Fruit fly (Drosophila melanogaster): Measurements from ENCODE around the gene baz.

The baz gene

DNA sequence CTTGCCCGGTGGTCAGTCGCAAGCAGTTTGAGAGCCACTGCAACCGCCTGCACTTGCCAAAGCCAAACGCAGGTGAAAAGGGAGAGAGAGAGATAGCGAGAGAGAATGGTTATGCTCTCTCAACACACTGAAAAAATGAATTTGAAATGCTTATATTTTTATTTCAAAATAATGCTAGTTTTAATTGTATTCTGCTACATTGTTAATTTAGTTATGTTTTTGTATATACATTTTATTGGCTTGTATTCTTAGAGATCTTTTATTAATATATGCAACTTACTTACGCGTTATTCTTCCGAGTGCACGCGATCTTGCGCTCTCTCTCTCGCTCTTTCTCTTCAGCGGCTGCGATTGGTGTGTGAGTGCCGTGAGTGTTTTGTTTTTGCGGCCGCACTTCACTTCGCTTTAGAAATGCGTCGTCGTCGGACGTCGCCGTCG is 18.7 kb downstream of the baz start (continued):
- TF ChIP-seq CG1603 (tag; optimal IDR thresholded peaks at IDR 0.05) = peak; percentile 96
- TF ChIP-seq CG13123 (GFP tag; optimal IDR thresholded peaks at IDR 0.05) = no peak
- peak; percentile 19 for TF ChIP-seq Nf-YB (GFP tag; optimal IDR thresholded peaks at IDR 0.05)
- peak; percentile 97 for TF ChIP-seq CG8765 (GFP tag; IDR thresholded peaks at IDR 0.05)
- peak; percentile 77 for TF ChIP-seq kni (GFP tag; optimal IDR thresholded peaks at IDR 0.05)
- TF ChIP-seq Antp (GFP tag; optimal IDR thresholded peaks at IDR 0.05) = peak; percentile 83
- TF ChIP-seq tin (GFP tag; optimal IDR thresholded peaks at IDR 0.05) = peak; percentile 98
- TF ChIP-seq CG9215 (GFP tag; IDR thresholded peaks at IDR 0.05) = peak; percentile 97
- TF ChIP-seq trh (GFP tag; optimal IDR thresholded peaks at IDR 0.05) = peak; percentile 96
- TF ChIP-seq fd102C (GFP tag; optimal IDR thresholded peaks at IDR 0.05) = peak; percentile 77
- TF ChIP-seq Xrp1 (GFP tag; IDR thresholded peaks at IDR 0.05) = peak; percentile 100
- peak; percentile 71 for TF ChIP-seq CG2202 (tag; optimal IDR thresholded peaks at IDR 0.05)
- peak; percentile 93 for TF ChIP-seq MTF-1 (GFP tag; optimal IDR thresholded peaks at IDR 0.05; ENCODE audit: borderline replicate concordance)
- TF ChIP-seq gfzf (GFP tag; optimal IDR thresholded peaks at IDR 0.05) = peak; percentile 2
- peak; percentile 84 for TF ChIP-seq wor (GFP tag; IDR thresholded peaks at IDR 0.05)
- TF ChIP-seq Sin3A (optimal IDR thresholded peaks at IDR 0.05) = no peak
- TF ChIP-seq CG14441 (GFP tag; IDR thresholded peaks at IDR 0.05) = peak; percentile 99
- peak; percentile 98 for TF ChIP-seq ro (GFP tag; IDR thresholded peaks at IDR 0.05)
- TF ChIP-seq CG17802 (tag; optimal IDR thresholded peaks at IDR 0.05) = peak; percentile 81
- peak; percentile 98 for TF ChIP-seq Dbx (GFP tag; IDR thresholded peaks at IDR 0.05)
- peak; percentile 22 for TF ChIP-seq Myb (GFP tag; optimal IDR thresholded peaks at IDR 0.05)
- TF ChIP-seq Atf3 (GFP tag; optimal IDR thresholded peaks at IDR 0.05) = no peak
- peak; percentile 91 for TF ChIP-seq Side (GFP tag; optimal IDR thresholded peaks at IDR 0.05)
- TF ChIP-seq mam (GFP tag; optimal IDR thresholded peaks at IDR 0.05) = peak; percentile 92
- no peak for TF ChIP-seq Opbp (GFP tag; IDR thresholded peaks at IDR 0.05; ENCODE audit: partially characterized antibody)
- peak; percentile 63 for TF ChIP-seq Kr (GFP tag; optimal IDR thresholded peaks at IDR 0.05)
- TF ChIP-seq Doc2 (GFP tag; IDR thresholded peaks at IDR 0.05) = peak; percentile 92
- peak; percentile 59 for TF ChIP-seq cg (GFP tag; optimal IDR thresholded peaks at IDR 0.05)
- TF ChIP-seq CG33213 (GFP tag; optimal IDR thresholded peaks at IDR 0.05) = peak; percentile 86
- peak; percentile 87 for TF ChIP-seq slp2 (GFP tag; optimal IDR thresholded peaks at IDR 0.05)
- TF ChIP-seq ftz-f1 (GFP tag; optimal IDR thresholded peaks at IDR 0.05) = peak; percentile 74
- peak; percentile 92 for TF ChIP-seq seq (GFP tag; IDR thresholded peaks at IDR 0.05)
- TF ChIP-seq E2f2 (GFP tag; IDR thresholded peaks at IDR 0.05) = peak; percentile 82
- peak; percentile 99 for TF ChIP-seq Ada2b (GFP tag; IDR thresholded peaks at IDR 0.05)
- no peak for TF ChIP-seq ac (GFP tag; optimal IDR thresholded peaks at IDR 0.05)
- peak; percentile 98 for TF ChIP-seq bcd (GFP tag; optimal IDR thresholded peaks at IDR 0.05)
- TF ChIP-seq CG18599 (GFP tag; optimal IDR thresholded peaks at IDR 0.05) = peak; percentile 98
- TF ChIP-seq maf-S (GFP tag; optimal IDR thresholded peaks at IDR 0.05) = no peak
- TF ChIP-seq fd3F (GFP tag; optimal IDR thresholded peaks at IDR 0.05) = peak; percentile 94
- peak; percentile 38; the same call in 1 of the 2 replicates for TF ChIP-seq CG3847 (GFP tag; IDR thresholded peaks at IDR 0.05)
- peak; percentile 82 for TF ChIP-seq CkIIα-i1 (GFP tag; IDR thresholded peaks at IDR 0.05)
- peak; percentile 98 for TF ChIP-seq fd96Cb (tag; optimal IDR thresholded peaks at IDR 0.05)
- peak; percentile 96 for TF ChIP-seq Ravus (GFP tag; IDR thresholded peaks at IDR 0.05)
- no peak for TF ChIP-seq sd (tag; optimal IDR thresholded peaks at IDR 0.05)
- peak; percentile 97 for TF ChIP-seq jigr1 (GFP tag; IDR thresholded peaks at IDR 0.05)
- TF ChIP-seq pzg (GFP tag; optimal IDR thresholded peaks at IDR 0.05) = peak; percentile 7
- peak; percentile 98 for TF ChIP-seq CG11456 (GFP tag; IDR thresholded peaks at IDR 0.05)
- no peak for TF ChIP-seq CG1529 (GFP tag; optimal IDR thresholded peaks at IDR 0.05)
- TF ChIP-seq CG10959 (GFP tag; IDR thresholded peaks at IDR 0.05) = peak; percentile 99
- TF ChIP-seq org-1 (GFP tag; optimal IDR thresholded peaks at IDR 0.05) = peak; percentile 79
- no peak for TF ChIP-seq CG12769 (tag; optimal IDR thresholded peaks at IDR 0.05)
- TF ChIP-seq CG3838 (GFP tag; optimal IDR thresholded peaks at IDR 0.05) = no peak

Data from whole organism, embryonic.